6 worm cellular contexts compared by ENCODE assay signal in the genomic region with DNA sequence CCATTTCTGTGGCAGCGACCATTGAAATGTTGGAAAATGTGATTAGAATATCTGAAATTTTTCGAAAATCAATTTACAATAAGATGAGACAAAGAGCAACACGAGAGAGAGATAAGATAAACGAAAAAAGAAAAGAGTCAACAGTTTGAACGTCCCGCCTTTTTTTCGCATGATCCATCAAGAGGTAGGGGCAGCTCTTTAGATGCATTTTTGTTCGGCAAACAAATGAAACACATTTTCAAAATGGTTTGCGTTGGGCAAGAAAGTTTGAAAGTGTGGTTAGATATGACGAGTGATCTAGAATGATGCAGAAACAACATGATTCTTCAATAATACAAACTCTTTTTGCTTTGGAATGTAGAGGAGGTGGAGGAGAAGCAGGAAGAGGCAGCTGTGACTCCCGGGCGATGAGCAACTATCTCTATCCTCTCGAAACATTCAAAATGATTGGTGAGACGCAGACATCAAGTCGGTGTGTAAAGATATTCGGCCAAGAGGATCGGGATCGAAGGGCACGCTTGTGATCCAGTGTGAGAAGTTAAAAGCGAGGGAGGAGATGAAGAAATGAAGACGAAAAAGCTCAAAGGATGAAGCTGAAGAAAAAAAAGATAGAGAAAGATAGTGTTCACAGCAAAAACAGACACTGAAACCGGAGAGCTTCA.
TF ChIP-seq lines count a peak whose summit lies in the region.

A gene (minus strand): TSS at position 51 of the 662 bp plus-strand sequence.

TF ChIP-seq in whole organism, L1 larva, 84 proteins besides CTCF, POLR2A, EP300 and RAD21 (continues in another document):
- peak; percentile 53 for TF ChIP-seq dsc-1 (tag; optimal IDR thresholded peaks at IDR 0.05; lab: Kevin White, UChicago)
- no peak for TF ChIP-seq mdl-1 (tag; optimal IDR thresholded peaks at IDR 0.05; lab: Kevin White, UChicago)
- no peak for TF ChIP-seq ztf-11 (tag; optimal IDR thresholded peaks at IDR 0.05; lab: Kevin White, UChicago)
- peak; percentile 19 for TF ChIP-seq tbx-2 (tag; optimal IDR thresholded peaks at IDR 0.05; lab: Kevin White, UChicago)
- no peak for TF ChIP-seq snpc-4 (tag; optimal IDR thresholded peaks at IDR 0.05; lab: Kevin White, UChicago)
- TF ChIP-seq lin-35 (GFP tag; optimal IDR thresholded peaks at IDR 0.05; lab: Kevin White, UChicago), result peak in 1 of 2 experiments; percentile 13
- TF ChIP-seq rnt-1 (tag; optimal IDR thresholded peaks at IDR 0.05; lab: Kevin White, UChicago), result peak; percentile 66
- no peak for TF ChIP-seq nhr-77 (tag; optimal IDR thresholded peaks at IDR 0.05; lab: Kevin White, UChicago)
- TF ChIP-seq lsy-2 (tag; optimal IDR thresholded peaks at IDR 0.05; lab: Kevin White, UChicago), result peak in 1 of 2 experiments; percentile 40
- TF ChIP-seq efl-1 (optimal IDR thresholded peaks at IDR 0.05; lab: Kevin White, UChicago), result peak in 1 of 2 experiments; percentile 10
- no peak for TF ChIP-seq efl-1 (GFP tag; optimal IDR thresholded peaks at IDR 0.05 in 1 of 2; lab: Kevin White, UChicago)
- TF ChIP-seq lin-14 (GFP tag; optimal IDR thresholded peaks at IDR 0.05; lab: Kevin White, UChicago), result peak; percentile 83
- peak; percentile 9 for TF ChIP-seq swsn-7 (tag; optimal IDR thresholded peaks at IDR 0.05; lab: Kevin White, UChicago)

TF ChIP-seq in whole organism, L2 larva, 48 proteins besides CTCF, POLR2A, EP300 and RAD21 (continues in another document):
- no peak for TF ChIP-seq nhr-10 (tag; optimal IDR thresholded peaks at IDR 0.05; lab: Kevin White, UChicago)
- TF ChIP-seq F13H6.1 (tag; optimal IDR thresholded peaks at IDR 0.05; lab: Kevin White, UChicago), result peak; percentile 84
- no peak for TF ChIP-seq ceh-16 (tag; optimal IDR thresholded peaks at IDR 0.05; lab: Kevin White, UChicago)
- no peak for TF ChIP-seq Y55F3AM.14 (GFP tag; optimal IDR thresholded peaks at IDR 0.05; lab: Kevin White, UChicago)
- TF ChIP-seq nhr-25 (tag; optimal IDR thresholded peaks at IDR 0.05; lab: Kevin White, UChicago), result no peak
- no peak for TF ChIP-seq nhr-12 (tag; optimal IDR thresholded peaks at IDR 0.05; lab: Kevin White, UChicago)
- no peak for TF ChIP-seq unc-39 (tag; optimal IDR thresholded peaks at IDR 0.05; lab: Kevin White, UChicago)
- TF ChIP-seq zag-1 (tag; optimal IDR thresholded peaks at IDR 0.05; lab: Kevin White, UChicago), result no peak
- no peak for TF ChIP-seq elt-1 (tag; optimal IDR thresholded peaks at IDR 0.05; lab: Kevin White, UChicago)
- no peak for TF ChIP-seq lin-39 (tag; optimal IDR thresholded peaks at IDR 0.05; lab: Kevin White, UChicago)
- TF ChIP-seq ztf-4 (tag; optimal IDR thresholded peaks at IDR 0.05; lab: Kevin White, UChicago), result no peak
- TF ChIP-seq lin-13 (GFP tag; optimal IDR thresholded peaks at IDR 0.05; lab: Kevin White, UChicago), result no peak
- no peak for TF ChIP-seq R02D3.7 (tag; optimal IDR thresholded peaks at IDR 0.05; lab: Kevin White, UChicago)
- no peak for TF ChIP-seq mbf-1 (tag; optimal IDR thresholded peaks at IDR 0.05; lab: Kevin White, UChicago)
- no peak for TF ChIP-seq nhr-77 (tag; optimal IDR thresholded peaks at IDR 0.05; lab: Kevin White, UChicago)

TF ChIP-seq in whole organism, L3 larva, 47 proteins besides CTCF, POLR2A, EP300 and RAD21:
- peak; percentile 3 for TF ChIP-seq egl-5 (tag; optimal IDR thresholded peaks at IDR 0.05; lab: Kevin White, UChicago)
- TF ChIP-seq mdl-1 (tag; optimal IDR thresholded peaks at IDR 0.05; lab: Kevin White, UChicago), result no peak

TF ChIP-seq in whole organism, L4 larva, 104 proteins besides CTCF, POLR2A, EP300 and RAD21:
- TF ChIP-seq daf-16 (GFP tag; optimal IDR thresholded peaks at IDR 0.05; lab: Kevin White, UChicago), result peak in 1 of 2 experiments; percentile 41
- TF ChIP-seq daf-16 (tag; optimal IDR thresholded peaks at IDR 0.05; lab: Kevin White, UChicago), result no peak
- TF ChIP-seq ceh-44 (GFP tag; IDR thresholded peaks at IDR 0.05; lab: Robert Waterston, UW), result no peak
- TF ChIP-seq nhr-11 (tag; optimal IDR thresholded peaks at IDR 0.05; lab: Kevin White, UChicago), result peak; percentile 37
- TF ChIP-seq daf-19 (GFP tag; conservative IDR thresholded peaks at IDR 0.05; lab: Robert Waterston, UW), result no peak
- no peak for TF ChIP-seq ZK546.5 (tag; optimal IDR thresholded peaks at IDR 0.05; lab: Kevin White, UChicago)
- no peak for TF ChIP-seq lir-3 (tag; optimal IDR thresholded peaks at IDR 0.05; lab: Kevin White, UChicago)
- no peak for TF ChIP-seq ztf-7 (tag; optimal IDR thresholded peaks at IDR 0.05; lab: Kevin White, UChicago)
- peak; percentile 52 for TF ChIP-seq hlh-11 (tag; optimal IDR thresholded peaks at IDR 0.05; lab: Kevin White, UChicago)
- no peak for TF ChIP-seq zip-2 (tag; optimal IDR thresholded peaks at IDR 0.05; lab: Kevin White, UChicago)
- peak in 1 of 2 experiments; percentile 52 for TF ChIP-seq unc-62 (GFP tag; optimal IDR thresholded peaks at IDR 0.05 in 1 of 2; lab: Kevin White, UChicago)
- TF ChIP-seq unc-62 (tag; optimal IDR thresholded peaks at IDR 0.05; lab: Kevin White, UChicago), result no peak

TF ChIP-seq in whole organism, late embryonic, 69 proteins besides CTCF, POLR2A, EP300 and RAD21 (continues in another document):
- TF ChIP-seq odd-2 (tag; optimal IDR thresholded peaks at IDR 0.05; lab: Kevin White, UChicago), result no peak
- TF ChIP-seq lin-11 (tag; optimal IDR thresholded peaks at IDR 0.05; lab: Kevin White, UChicago), result no peak
- TF ChIP-seq ceh-19 (GFP tag; optimal IDR thresholded peaks at IDR 0.05; lab: Kevin White, UChicago), result no peak
- peak; percentile 27 for TF ChIP-seq tbx-2 (tag; optimal IDR thresholded peaks at IDR 0.05; lab: Kevin White, UChicago)
- TF ChIP-seq ceh-30 (tag; optimal IDR thresholded peaks at IDR 0.05; lab: Kevin White, UChicago), result no peak
- TF ChIP-seq pros-1 (tag; optimal IDR thresholded peaks at IDR 0.05; lab: Kevin White, UChicago), result no peak
- TF ChIP-seq nhr-232 (tag; optimal IDR thresholded peaks at IDR 0.05; lab: Kevin White, UChicago), result no peak
- TF ChIP-seq unc-42 (tag; optimal IDR thresholded peaks at IDR 0.05; lab: Kevin White, UChicago), result no peak
- no peak for TF ChIP-seq ceh-22 (tag; optimal IDR thresholded peaks at IDR 0.05; lab: Kevin White, UChicago)
- peak; percentile 94 for TF ChIP-seq ceh-18 (tag; optimal IDR thresholded peaks at IDR 0.05; lab: Kevin White, UChicago)
- peak; percentile 34 for TF ChIP-seq ceh-34 (tag; optimal IDR thresholded peaks at IDR 0.05; lab: Kevin White, UChicago)
- TF ChIP-seq pqm-1 (tag; optimal IDR thresholded peaks at IDR 0.05; lab: Kevin White, UChicago), result no peak
- TF ChIP-seq npax-4 (tag; optimal IDR thresholded peaks at IDR 0.05; lab: Kevin White, UChicago), result no peak
- TF ChIP-seq ref-2 (tag; optimal IDR thresholded peaks at IDR 0.05; lab: Kevin White, UChicago), result no peak
- TF ChIP-seq hlh-15 (tag; optimal IDR thresholded peaks at IDR 0.05; lab: Kevin White, UChicago), result no peak
- no peak for TF ChIP-seq C38D4.7 (GFP tag; optimal IDR thresholded peaks at IDR 0.05; lab: Kevin White, UChicago)
- TF ChIP-seq syd-9 (tag; optimal IDR thresholded peaks at IDR 0.05; lab: Kevin White, UChicago), result no peak
- TF ChIP-seq ceh-48 (tag; optimal IDR thresholded peaks at IDR 0.05; lab: Kevin White, UChicago), result no peak
- no peak for TF ChIP-seq sox-2 (GFP tag; IDR thresholded peaks at IDR 0.05; lab: Robert Waterston, UW)
- TF ChIP-seq ztf-16 (tag; optimal IDR thresholded peaks at IDR 0.05; lab: Kevin White, UChicago), result no peak
- no peak for TF ChIP-seq dve-1 (tag; optimal IDR thresholded peaks at IDR 0.05; lab: Kevin White, UChicago)
- no peak for TF ChIP-seq fax-1 (tag; optimal IDR thresholded peaks at IDR 0.05; lab: Kevin White, UChicago)
- TF ChIP-seq pag-3 (tag; optimal IDR thresholded peaks at IDR 0.05; lab: Kevin White, UChicago; ENCODE audit: borderline replicate concordance), result no peak
- TF ChIP-seq K02D7.2 (tag; optimal IDR thresholded peaks at IDR 0.05; lab: Kevin White, UChicago), result no peak
- TF ChIP-seq hlh-6 (tag; optimal IDR thresholded peaks at IDR 0.05; lab: Kevin White, UChicago), result no peak

TF ChIP-seq in whole organism, mixed stage, embryonic, 35 proteins besides CTCF, POLR2A, EP300 and RAD21:
- TF ChIP-seq pha-4 (tag; optimal IDR thresholded peaks at IDR 0.05; lab: Kevin White, UChicago) (no peak), elt-3 (tag; optimal IDR thresholded peaks at IDR 0.05; lab: Kevin White, UChicago) (no peak), hlh-1 (tag; optimal IDR thresholded peaks at IDR 0.05; lab: Kevin White, UChicago) (peak; percentile 90), lin-13 (tag; optimal IDR thresholded peaks at IDR 0.05; lab: Kevin White, UChicago) (no peak), nhr-2 (tag; optimal IDR thresholded peaks at IDR 0.05; lab: Kevin White, UChicago) (no peak), unc-120 (tag; optimal IDR thresholded peaks at IDR 0.05; lab: Kevin White, UChicago; ENCODE audit: poor library complexity, severe bottlenecking) (peak; percentile 83), snpc-4 (tag; optimal IDR thresholded peaks at IDR 0.05; lab: Kevin White, UChicago) (no peak), unc-62 (GFP tag; optimal IDR thresholded peaks at IDR 0.05; lab: Kevin White, UChicago) (peak; percentile 48)
